Worm (Caenorhabditis elegans): ENCODE data around the gene bus-8B.
A peak's percentile ranks its signal among the peaks of the same experiment; 100 is the strongest.

bus-8B gene

DNA sequence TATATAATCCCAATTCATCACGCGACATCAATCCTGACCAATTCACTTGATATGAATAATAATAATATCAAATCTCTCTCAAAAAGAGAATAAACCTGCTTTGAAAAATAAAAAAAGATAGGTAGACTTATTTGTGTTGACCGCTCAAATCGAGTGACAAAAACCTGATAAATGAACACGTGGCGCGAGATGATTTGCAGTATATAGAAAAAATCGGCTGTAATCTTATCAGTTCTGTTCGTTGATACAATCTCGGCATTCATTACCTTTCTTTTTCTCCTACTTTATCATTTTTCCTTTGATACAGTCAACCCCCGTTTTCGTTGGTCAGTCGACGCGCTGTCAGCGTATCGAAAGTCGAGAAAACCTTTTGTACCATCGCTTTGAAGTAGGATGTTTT is 25.8 kb upstream of the bus-8B start:
- peak; percentile 52 for TF ChIP-seq lin-40 (tag; optimal IDR thresholded peaks at IDR 0.05)
- no peak for TF ChIP-seq zim-3 (tag; optimal IDR thresholded peaks at IDR 0.05)
- no peak for TF ChIP-seq C06A6.2 (GFP tag; conservative IDR thresholded peaks at IDR 0.05)
- no peak for TF ChIP-seq nfya-2 (GFP tag; IDR thresholded peaks at IDR 0.05)
- no peak for TF ChIP-seq Y56A3A.18 (GFP tag; IDR thresholded peaks at IDR 0.05)
- peak; percentile 40 for TF ChIP-seq ztf-26 (tag; optimal IDR thresholded peaks at IDR 0.05)
- TF ChIP-seq nhr-80 (tag; optimal IDR thresholded peaks at IDR 0.05) = peak; percentile 76
- TF ChIP-seq mcd-1 (GFP tag; IDR thresholded peaks at IDR 0.05) = peak; percentile 18; the same call in 1 of the 2 replicates
- no peak for TF ChIP-seq ceh-58 (GFP tag; IDR thresholded peaks at IDR 0.05)
- peak; percentile 47 to 91 for TF ChIP-seq let-607 (tag; optimal IDR thresholded peaks at IDR 0.05)
- TF ChIP-seq madf-10 (tag; optimal IDR thresholded peaks at IDR 0.05) = peak; percentile 3
- TF ChIP-seq lir-1 (GFP tag; conservative IDR thresholded peaks at IDR 0.05) = no peak
- TF ChIP-seq tbp1 (GFP tag; optimal IDR thresholded peaks at IDR 0.05) = peak; percentile 9

DNA sequence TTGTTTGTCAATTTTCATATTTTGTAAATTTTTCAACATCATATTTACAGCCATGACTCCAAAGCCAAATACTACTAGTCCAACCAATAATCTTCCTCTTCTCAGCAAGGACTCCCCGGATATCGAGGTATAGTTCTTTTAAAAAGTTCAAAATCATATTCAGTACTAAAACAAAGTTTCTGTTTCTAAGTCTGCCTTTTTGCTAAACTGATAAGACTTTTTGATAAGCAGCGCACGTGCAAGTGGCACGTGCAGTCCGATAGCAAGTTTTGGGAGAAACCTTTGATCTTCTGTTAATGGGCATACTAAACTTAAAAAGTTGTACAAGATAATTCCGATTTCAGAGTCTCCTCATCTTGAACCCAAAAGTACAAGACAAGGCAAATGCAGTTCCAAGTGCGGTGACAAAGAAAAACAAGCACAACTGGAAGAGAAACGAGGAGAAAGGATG is 25.3 kb upstream of the bus-8B start, which contains the start of gene dpyd-1:
Gene dpyd-1, plus strand, starts transcription at position 51 of the 451 bp plus-strand sequence.
- TF ChIP-seq B0035.1 (tag; optimal IDR thresholded peaks at IDR 0.05) = no peak
- TF ChIP-seq C06A6.2 (GFP tag; conservative IDR thresholded peaks at IDR 0.05) = no peak
- TF ChIP-seq F55B11.4 (tag; optimal IDR thresholded peaks at IDR 0.05; ENCODE audit: borderline replicate concordance, insufficient read depth) = no peak
- no peak for TF ChIP-seq gei-17 (GFP tag; optimal IDR thresholded peaks at IDR 0.05)
- TF ChIP-seq him-1 (tag; optimal IDR thresholded peaks at IDR 0.05) = no peak
- no peak for TF ChIP-seq cebp-1 (GFP tag; IDR thresholded peaks at IDR 0.05)
- peak; percentile 0 for TF ChIP-seq cebp-1 (tag; optimal IDR thresholded peaks at IDR 0.05)
- TF ChIP-seq F49E8.2 (tag; optimal IDR thresholded peaks at IDR 0.05; ENCODE audit: insufficient read depth) = no peak

DNA sequence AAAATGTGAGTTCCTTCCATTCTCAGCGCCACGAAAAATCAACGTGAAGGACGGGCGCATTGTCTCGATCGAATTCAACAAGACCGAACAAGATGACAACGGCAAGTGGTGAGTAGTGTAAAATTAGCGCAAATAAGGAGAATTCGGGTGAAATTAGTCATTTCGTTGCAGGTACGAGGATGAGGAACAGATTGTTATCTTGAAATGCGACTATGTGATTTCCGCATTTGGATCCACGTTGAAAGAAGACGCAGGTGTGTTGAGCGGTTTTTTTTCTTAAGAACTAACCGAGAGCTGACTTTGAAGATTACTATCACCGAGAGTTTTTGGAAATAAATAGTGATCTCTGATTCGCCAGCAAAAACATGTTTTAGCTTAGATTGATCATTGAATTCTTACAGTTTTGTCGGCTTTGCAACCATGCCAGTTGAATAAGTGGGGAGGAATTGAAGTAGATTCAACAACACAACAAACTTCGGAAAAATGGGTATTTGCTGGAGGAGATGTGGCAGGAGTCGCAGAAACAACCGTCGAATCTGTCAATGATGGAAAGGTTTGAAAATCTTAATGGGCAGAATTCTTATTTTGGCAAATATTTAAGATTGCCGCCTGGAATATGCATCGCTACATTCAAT is 22.9 kb upstream of the bus-8B start:
- TF ChIP-seq F22D6.2 (tag; optimal IDR thresholded peaks at IDR 0.05) = no peak
- no peak for TF ChIP-seq Y53F4B.3 (GFP tag; IDR thresholded peaks at IDR 0.05)
- TF ChIP-seq ekl-4 (GFP tag; IDR thresholded peaks at IDR 0.05) = no peak
- no peak for TF ChIP-seq dpl-1 (GFP tag; optimal IDR thresholded peaks at IDR 0.05)
- TF ChIP-seq lin-26 (GFP tag; IDR thresholded peaks at IDR 0.05) = no peak
- TF ChIP-seq ztf-25 (GFP tag; IDR thresholded peaks at IDR 0.05) = no peak
- no peak for TF ChIP-seq Y53G8AR.9 (GFP tag; conservative IDR thresholded peaks at IDR 0.05)
- no peak for TF ChIP-seq nfyb-1 (GFP tag; IDR thresholded peaks at IDR 0.05)
- TF ChIP-seq rec-8 (tag; optimal IDR thresholded peaks at IDR 0.05) = no peak
- TF ChIP-seq lir-1 (GFP tag; conservative IDR thresholded peaks at IDR 0.05) = no peak
- no peak for TF ChIP-seq ceh-40 (GFP tag; IDR thresholded peaks at IDR 0.05)
- TF ChIP-seq mel-28 (tag; optimal IDR thresholded peaks at IDR 0.05; ENCODE audit: borderline replicate concordance) = no peak

DNA sequence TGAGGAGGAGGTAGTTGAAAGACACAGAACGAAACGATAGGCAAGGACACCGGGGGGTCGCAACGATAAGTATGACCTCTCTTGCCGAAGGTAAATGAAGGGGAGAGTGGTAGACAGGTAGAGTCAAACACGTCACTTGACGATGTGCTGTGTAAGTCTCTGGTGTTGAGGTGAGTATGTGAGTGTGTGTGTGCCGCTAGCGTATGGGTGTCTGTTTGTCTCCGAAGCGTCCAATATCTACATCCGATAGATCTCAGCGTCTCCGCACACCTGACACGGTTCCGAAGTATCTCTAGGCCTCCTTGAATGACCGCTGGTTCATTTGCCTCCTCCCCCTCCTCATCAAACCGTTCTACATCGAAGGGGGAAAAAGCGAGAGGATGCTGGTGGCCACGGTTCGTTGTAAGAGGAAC is 18.0 kb upstream of the bus-8B start:
- TF ChIP-seq die-1 (tag; optimal IDR thresholded peaks at IDR 0.05) = peak; percentile 4
- peak in 1 of 2 experiments; percentile 18 for TF ChIP-seq let-607 (tag; optimal IDR thresholded peaks at IDR 0.05)
- no peak for TF ChIP-seq rec-8 (tag; optimal IDR thresholded peaks at IDR 0.05)
- no peak for TF ChIP-seq cebp-1 (GFP tag; IDR thresholded peaks at IDR 0.05)
- TF ChIP-seq cebp-1 (tag; optimal IDR thresholded peaks at IDR 0.05) = peak; percentile 56
- no peak for TF ChIP-seq cebp-2 (GFP tag; IDR thresholded peaks at IDR 0.05)
- peak; percentile 41; the same call in 1 of the 2 replicates for TF ChIP-seq B0336.3 (GFP tag; IDR thresholded peaks at IDR 0.05)
- TF ChIP-seq atf-7 (tag; optimal IDR thresholded peaks at IDR 0.05) = peak; percentile 34
- TF ChIP-seq tlf-1 (GFP tag; optimal IDR thresholded peaks at IDR 0.05) = no peak
- no peak for TF ChIP-seq lag-1 (GFP tag; IDR thresholded peaks at IDR 0.05)
- TF ChIP-seq egl-18 (GFP tag; IDR thresholded peaks at IDR 0.05) = no peak
- TF ChIP-seq K11D2.4 (GFP tag; IDR thresholded peaks at IDR 0.05) = no peak
- peak; percentile 92 for TF ChIP-seq nhr-80 (tag; optimal IDR thresholded peaks at IDR 0.05)
- 0 out of 2 replicates have a peak, but pooled peaks have one; percentile 24 for TF ChIP-seq pbrm-1 (GFP tag; IDR thresholded peaks at IDR 0.05)
- peak; percentile 75 for TF ChIP-seq ceh-27 (GFP tag; optimal IDR thresholded peaks at IDR 0.05)
- TF ChIP-seq T26A5.8 (tag; optimal IDR thresholded peaks at IDR 0.05) = no peak
- TF ChIP-seq akir-1 (GFP tag; optimal IDR thresholded peaks at IDR 0.05) = peak; percentile 50

All from whole organism, young adult.